Fruit fly (Drosophila melanogaster) whole organism, pupa: ENCODE measurements around the gene CG7579.

Source experiments
- CG10348 ChIP-seq: fragments of 200-800 bp; sonication (Bioruptor generic); IDR thresholded peaks from 2 replicates; pipeline ENCODE4 v1.3.6; 2022; ENCODE audit warnings: missing biosample characterization, missing genetic modification characterization
- CG13204 ChIP-seq: fragments of 200-800 bp; sonication (Bioruptor generic); optimal IDR thresholded peaks from 2 replicates; lab custom pipeline; 2018; ENCODE audit warnings: missing biosample characterization, mild to moderate bottlenecking, missing genetic modification characterization, moderate library complexity
- CG17806 ChIP-seq: fragments of 200-800 bp; sonication (Bioruptor generic); optimal IDR thresholded peaks from 2 replicates; lab custom pipeline; 2018; ENCODE audit warnings: missing biosample characterization, mild to moderate bottlenecking, missing genetic modification characterization, moderate library complexity
- CG32121 ChIP-seq: fragments of 200-800 bp; sonication (Bioruptor generic); IDR thresholded peaks from 2 replicates; pipeline ENCODE4 v1.3.6; 2022; ENCODE audit warnings: missing biosample characterization, missing genetic modification characterization
- CG34367 ChIP-seq: fragments of 200-800 bp; sonication (Bioruptor generic); optimal IDR thresholded peaks from 2 replicates; lab custom pipeline; 2018; ENCODE audit warnings: missing biosample characterization, mild to moderate bottlenecking, missing genetic modification characterization
- CG8159 ChIP-seq: fragments of 200-800 bp; sonication (Bioruptor generic); optimal IDR thresholded peaks from 3 replicates; lab custom pipeline; 2018; ENCODE audit warnings: missing biosample characterization, mild to moderate bottlenecking, missing genetic modification characterization, moderate library complexity
- CG8301 ChIP-seq: fragments of 200-800 bp; sonication (Bioruptor generic); optimal IDR thresholded peaks from 2 replicates; lab custom pipeline; 2018; ENCODE audit warnings: missing biosample characterization, mild to moderate bottlenecking, missing genetic modification characterization
- CG9948 ChIP-seq: fragments of 200-800 bp; sonication (Bioruptor generic); optimal IDR thresholded peaks from 2 replicates; lab custom pipeline; 2018; ENCODE audit warnings: missing biosample characterization, mild to moderate bottlenecking, missing genetic modification characterization, moderate library complexity
- D1 ChIP-seq: fragments of 200-800 bp; sonication (Bioruptor generic); optimal IDR thresholded peaks from 2 replicates; lab custom pipeline; 2018; ENCODE audit warnings: missing biosample characterization, mild to moderate bottlenecking, missing genetic modification characterization, moderate library complexity
- EcR ChIP-seq: fragments of 200-800 bp; sonication (Bioruptor generic); optimal IDR thresholded peaks from 3 replicates; lab custom pipeline; 2019; ENCODE audit warnings: missing biosample characterization, missing genetic modification characterization, mild to moderate bottlenecking, moderate library complexity, missing genetic modification reagents
- Pif1B ChIP-seq: fragments of 200-800 bp; sonication (Bioruptor generic); optimal IDR thresholded peaks from 3 replicates; lab custom pipeline; 2016; ENCODE audit warnings: missing biosample characterization, missing genetic modification characterization
- Snoo ChIP-seq: fragments of 200-800 bp; sonication (Bioruptor generic); optimal IDR thresholded peaks from 3 replicates; lab custom pipeline; 2017; ENCODE audit warnings: missing biosample characterization, mild to moderate bottlenecking, missing genetic modification characterization, inconsistent platforms
- gl ChIP-seq: fragments of 200-800 bp; sonication (Bioruptor generic); optimal IDR thresholded peaks from 2 replicates; lab custom pipeline; 2018; ENCODE audit warnings: missing biosample characterization, mild to moderate bottlenecking, missing genetic modification characterization

DNA sequence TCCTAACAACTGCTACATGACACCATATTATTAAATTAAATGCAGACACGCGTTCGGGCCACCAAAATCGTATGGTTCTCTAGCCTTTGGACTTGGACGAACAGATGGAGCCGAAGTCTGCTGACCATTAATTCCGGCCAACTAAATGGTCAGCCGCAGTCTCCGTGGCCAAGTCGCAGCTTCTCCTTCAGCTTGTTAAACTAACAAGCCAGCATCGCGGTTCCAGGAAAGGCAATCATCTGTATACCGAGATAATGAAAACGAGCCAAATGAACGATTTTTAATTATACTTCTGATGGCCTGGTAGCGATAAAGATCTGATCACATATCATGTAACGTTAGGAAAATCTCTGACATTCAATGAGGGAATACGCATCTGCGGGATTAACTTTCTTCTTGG lies 13.3 kb downstream of the CG7579 start:
- TF ChIP-seq gl (tag; lab: Kevin White, UChicago), result no peak
- no peak for TF ChIP-seq CG8159 (tag; lab: Kevin White, UChicago)
- TF ChIP-seq Pif1B, result no peak
- TF ChIP-seq CG9948, result no peak
- no peak for TF ChIP-seq CG10348
- no peak for TF ChIP-seq D1 (tag; lab: Kevin White, UChicago)
- no peak for TF ChIP-seq CG13204 (GFP tag; lab: Kevin White, UChicago)
- no peak for TF ChIP-seq CG34367 (tag; lab: Kevin White, UChicago)
- no peak for TF ChIP-seq CG8301 (tag; lab: Kevin White, UChicago)
- TF ChIP-seq CG32121, result no peak
- no peak for TF ChIP-seq CG17806 (tag; lab: Kevin White, UChicago)
- no peak for TF ChIP-seq EcR (GFP tag; lab: Kevin White, UChicago)
- no peak for TF ChIP-seq Snoo (tag; lab: Kevin White, UChicago)
